Fruit fly (Drosophila melanogaster): ENCODE data around the gene CG5828.

The CG5828 gene

DNA sequence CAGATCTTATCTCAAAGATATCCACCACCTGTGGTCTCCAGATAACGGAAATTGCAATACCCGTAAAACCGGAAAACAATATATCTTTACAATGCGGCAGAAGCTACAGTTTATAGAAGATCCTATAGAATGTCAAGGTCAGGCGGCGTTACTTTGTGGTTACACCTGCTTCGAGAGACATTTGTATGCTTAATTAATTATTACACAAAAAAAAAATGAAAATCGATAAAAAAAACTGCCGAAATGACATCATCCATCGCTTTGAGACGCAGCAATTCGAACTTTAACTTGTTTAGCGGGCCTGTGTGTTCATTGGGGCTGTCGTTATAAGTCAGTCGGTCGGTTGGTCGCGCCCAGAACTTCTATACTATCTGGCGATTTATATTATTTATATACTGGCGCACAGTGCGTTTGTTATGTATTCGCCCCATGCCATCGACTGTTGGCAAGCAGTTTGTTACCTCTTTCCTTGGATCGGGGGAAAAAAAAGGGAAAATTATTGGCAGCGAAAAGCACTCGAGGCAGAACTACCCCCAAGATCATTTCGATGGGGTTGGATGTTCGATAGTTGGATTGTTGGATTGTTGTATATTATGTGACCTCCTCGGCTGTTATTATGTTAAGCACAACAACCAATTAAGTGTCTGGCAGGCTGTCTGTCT lies 17.6 kb downstream of the CG5828 start:
- TF ChIP-seq bab1 (GFP tag; optimal IDR thresholded peaks at IDR 0.05) (no peak), kay (GFP tag; ENCODE audit: borderline replicate concordance) (peak; percentile 56)

DNA sequence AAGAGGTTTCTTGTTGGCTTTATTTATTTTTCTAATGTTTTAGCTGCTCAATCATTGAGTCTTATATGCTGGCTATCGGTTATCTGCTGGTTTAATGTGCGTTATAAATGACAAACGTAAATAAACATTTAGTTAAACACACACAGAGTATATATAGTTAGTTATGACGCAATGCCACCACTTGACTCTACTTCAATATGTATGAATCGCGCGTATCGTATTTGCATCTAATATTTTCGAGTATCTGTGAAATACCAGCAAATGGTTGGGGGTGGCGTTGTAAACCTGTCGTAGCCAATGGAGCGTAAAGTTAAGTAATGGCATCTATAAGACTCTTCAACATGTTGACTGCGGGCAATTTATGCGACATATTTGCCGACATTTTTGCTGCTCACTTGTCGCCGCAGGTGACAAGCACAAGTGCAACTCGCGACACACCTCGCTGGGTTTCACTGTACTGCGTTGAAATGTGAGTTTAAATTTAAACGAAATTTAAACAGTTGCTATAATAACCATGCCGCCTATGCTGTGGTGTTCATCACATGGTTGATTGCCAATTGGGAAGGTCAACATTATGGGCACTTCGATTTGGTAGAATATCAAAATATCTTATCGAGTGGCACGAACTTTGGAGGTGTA lies 19.8 kb downstream of the CG5828 start:
- TF ChIP-seq CG11617 (GFP tag; optimal IDR thresholded peaks at IDR 0.05) (no peak), bab1 (GFP tag; optimal IDR thresholded peaks at IDR 0.05) (no peak), CG1620 (GFP tag; optimal IDR thresholded peaks at IDR 0.05) (no peak), CG7101 (tag; optimal IDR thresholded peaks at IDR 0.05) (no peak), toe (GFP tag; optimal IDR thresholded peaks at IDR 0.05) (no peak), CG7045 (GFP tag; optimal IDR thresholded peaks at IDR 0.05) (no peak), CG33017 (tag; optimal IDR thresholded peaks at IDR 0.05) (no peak), Crg-1 (GFP tag; optimal IDR thresholded peaks at IDR 0.05) (no peak), ovo (GFP tag; optimal IDR thresholded peaks at IDR 0.05) (no peak), CG5204 (GFP tag; optimal IDR thresholded peaks at IDR 0.05) (no peak), Mnt (GFP tag; optimal IDR thresholded peaks at IDR 0.05) (no peak), kay (GFP tag; ENCODE audit: borderline replicate concordance) (no peak), Hr96 (GFP tag; optimal IDR thresholded peaks at IDR 0.05) (no peak), pad (GFP tag; optimal IDR thresholded peaks at IDR 0.05) (no peak), cnc (optimal IDR thresholded peaks at IDR 0.05) (no peak), CG14711 (tag; optimal IDR thresholded peaks at IDR 0.05) (no peak)

DNA sequence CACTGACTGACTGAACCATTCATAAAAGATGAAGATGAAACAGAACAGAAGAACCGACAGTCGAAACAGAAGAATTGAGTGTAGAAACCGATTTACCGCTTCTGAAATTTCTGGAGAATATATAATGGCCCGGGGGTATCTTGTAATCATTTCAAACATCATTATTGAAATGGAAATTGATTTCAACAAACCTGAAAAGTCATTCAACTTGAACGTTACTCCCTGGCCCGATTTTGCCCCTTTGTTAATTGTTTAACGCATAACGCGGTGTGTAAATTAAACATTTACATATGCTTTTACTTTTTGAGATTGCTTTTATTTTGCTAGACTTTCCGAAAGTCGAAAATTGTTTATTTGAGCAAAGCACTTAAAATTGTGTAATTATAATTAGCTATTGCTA lies 21.1 kb downstream of the CG5828 start:
- TF ChIP-seq CG33017 (tag; optimal IDR thresholded peaks at IDR 0.05), result no peak
- no peak for TF ChIP-seq toe (GFP tag; optimal IDR thresholded peaks at IDR 0.05)
- no peak for TF ChIP-seq cic (GFP tag; optimal IDR thresholded peaks at IDR 0.05)
- no peak for TF ChIP-seq pad (GFP tag; optimal IDR thresholded peaks at IDR 0.05)
- no peak for TF ChIP-seq CG5204 (GFP tag; optimal IDR thresholded peaks at IDR 0.05)
- no peak for TF ChIP-seq CG1620 (GFP tag; optimal IDR thresholded peaks at IDR 0.05)
- TF ChIP-seq cnc (optimal IDR thresholded peaks at IDR 0.05), result no peak
- TF ChIP-seq CG14711 (tag; optimal IDR thresholded peaks at IDR 0.05), result no peak
- TF ChIP-seq Hr96 (GFP tag; optimal IDR thresholded peaks at IDR 0.05), result no peak
- no peak for TF ChIP-seq CG11617 (GFP tag; optimal IDR thresholded peaks at IDR 0.05)
- TF ChIP-seq Clk (GFP tag; optimal IDR thresholded peaks at IDR 0.05), result no peak
- no peak for TF ChIP-seq Crg-1 (GFP tag; optimal IDR thresholded peaks at IDR 0.05)
- TF ChIP-seq Mnt (GFP tag; optimal IDR thresholded peaks at IDR 0.05), result no peak
- no peak for TF ChIP-seq CG7101 (tag; optimal IDR thresholded peaks at IDR 0.05)
- TF ChIP-seq CG7045 (GFP tag; optimal IDR thresholded peaks at IDR 0.05), result no peak
- TF ChIP-seq kay (GFP tag; ENCODE audit: borderline replicate concordance), result no peak

DNA sequence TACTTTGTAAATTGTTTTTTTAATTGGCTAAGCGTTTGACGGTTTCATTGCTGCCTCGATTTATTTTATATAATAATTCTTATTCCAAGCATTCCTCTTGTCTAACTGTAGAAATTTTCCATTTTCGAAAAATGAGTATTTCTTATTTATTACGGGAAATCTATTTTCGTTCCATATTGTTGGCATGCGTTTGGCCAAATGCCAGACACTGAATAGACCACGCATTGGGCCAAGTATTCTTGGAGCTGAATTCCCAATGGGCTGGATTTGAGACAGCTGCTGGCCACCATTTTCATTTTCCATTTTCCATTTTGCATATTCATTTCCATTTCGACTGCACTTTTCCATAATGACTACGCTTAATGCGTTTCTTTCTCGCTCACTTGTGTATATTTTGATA lies 22.7 kb downstream of the CG5828 start:
- TF ChIP-seq Crg-1 (GFP tag; optimal IDR thresholded peaks at IDR 0.05) (no peak), CG1620 (GFP tag; optimal IDR thresholded peaks at IDR 0.05) (no peak), cic (GFP tag; optimal IDR thresholded peaks at IDR 0.05) (no peak), toe (GFP tag; optimal IDR thresholded peaks at IDR 0.05) (no peak), Hr96 (GFP tag; optimal IDR thresholded peaks at IDR 0.05) (no peak), CG12768 (GFP tag; optimal IDR thresholded peaks at IDR 0.05) (no peak), CG5204 (GFP tag; optimal IDR thresholded peaks at IDR 0.05) (no peak), CG11617 (GFP tag; optimal IDR thresholded peaks at IDR 0.05) (no peak)

DNA sequence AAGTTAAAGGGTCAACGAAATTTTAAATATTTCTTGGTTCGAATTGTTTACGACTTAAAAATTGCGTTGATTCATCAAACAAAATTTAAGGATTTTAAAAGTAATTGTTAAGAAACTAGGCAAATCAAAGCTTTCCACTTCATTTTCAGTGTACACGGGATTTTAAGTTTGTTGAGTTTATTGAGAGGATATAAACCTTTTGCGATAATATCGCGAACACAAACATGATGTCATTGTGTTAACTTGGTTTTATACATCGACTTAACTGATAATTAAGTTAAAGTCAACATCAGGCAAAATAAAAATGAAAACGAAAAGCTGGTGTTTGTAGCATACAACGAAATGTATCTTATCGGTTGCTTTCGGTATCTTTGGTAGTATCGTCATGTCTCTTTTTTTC lies 23.3 kb downstream of the CG5828 start:
- TF ChIP-seq CG1620 (GFP tag; optimal IDR thresholded peaks at IDR 0.05), result no peak
- TF ChIP-seq CG33017 (tag; optimal IDR thresholded peaks at IDR 0.05), result peak; percentile 17
- TF ChIP-seq ovo (GFP tag; optimal IDR thresholded peaks at IDR 0.05), result no peak
- no peak for TF ChIP-seq Hr96 (GFP tag; optimal IDR thresholded peaks at IDR 0.05)
- TF ChIP-seq CG14711 (tag; optimal IDR thresholded peaks at IDR 0.05), result no peak
- TF ChIP-seq toe (GFP tag; optimal IDR thresholded peaks at IDR 0.05), result no peak
- peak; percentile 38 for TF ChIP-seq CG7101 (tag; optimal IDR thresholded peaks at IDR 0.05)
- TF ChIP-seq cnc (optimal IDR thresholded peaks at IDR 0.05), result no peak
- TF ChIP-seq Clk (GFP tag; optimal IDR thresholded peaks at IDR 0.05), result no peak
- no peak for TF ChIP-seq CG12768 (GFP tag; optimal IDR thresholded peaks at IDR 0.05)
- TF ChIP-seq Crg-1 (GFP tag; optimal IDR thresholded peaks at IDR 0.05), result peak; percentile 28
- peak; percentile 45 for TF ChIP-seq cic (GFP tag; optimal IDR thresholded peaks at IDR 0.05)
- TF ChIP-seq pad (GFP tag; optimal IDR thresholded peaks at IDR 0.05), result no peak
- TF ChIP-seq tj (GFP tag; optimal IDR thresholded peaks at IDR 0.05), result no peak
- no peak for TF ChIP-seq kay (GFP tag; ENCODE audit: borderline replicate concordance)
- no peak for TF ChIP-seq CG5204 (GFP tag; optimal IDR thresholded peaks at IDR 0.05)
- TF ChIP-seq CG7045 (GFP tag; optimal IDR thresholded peaks at IDR 0.05), result peak; percentile 53
- peak; percentile 48 for TF ChIP-seq CG11617 (GFP tag; optimal IDR thresholded peaks at IDR 0.05)

DNA sequence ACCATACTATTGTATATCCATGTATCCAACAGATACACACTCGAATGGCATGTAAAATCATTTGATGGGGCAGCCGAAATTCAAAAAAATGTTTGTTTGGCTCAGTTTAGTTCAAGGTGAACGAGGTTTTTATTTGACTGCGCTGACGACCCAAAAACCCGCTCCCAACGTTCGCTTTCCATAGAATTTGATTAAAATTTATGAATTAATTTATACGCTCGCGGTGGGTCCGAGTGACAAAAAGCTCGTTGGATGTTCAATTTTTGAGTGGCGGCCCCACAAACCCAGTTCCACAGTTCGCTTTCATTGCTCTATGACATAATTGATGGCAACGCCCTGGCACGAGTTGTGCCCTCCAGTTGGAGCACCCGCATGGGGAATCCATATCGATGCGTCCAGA lies 25.9 kb downstream of the CG5828 start:
- no peak for TF ChIP-seq CG1620 (GFP tag; optimal IDR thresholded peaks at IDR 0.05)
- TF ChIP-seq Crg-1 (GFP tag; optimal IDR thresholded peaks at IDR 0.05), result no peak
- no peak for TF ChIP-seq kay (GFP tag; ENCODE audit: borderline replicate concordance)
- TF ChIP-seq CG7045 (GFP tag; optimal IDR thresholded peaks at IDR 0.05), result no peak
- TF ChIP-seq cic (GFP tag; optimal IDR thresholded peaks at IDR 0.05), result no peak
- TF ChIP-seq bab1 (GFP tag; optimal IDR thresholded peaks at IDR 0.05), result no peak
- TF ChIP-seq tj (GFP tag; optimal IDR thresholded peaks at IDR 0.05), result no peak
- no peak for TF ChIP-seq ovo (GFP tag; optimal IDR thresholded peaks at IDR 0.05)
- no peak for TF ChIP-seq toe (GFP tag; optimal IDR thresholded peaks at IDR 0.05)
- no peak for TF ChIP-seq cnc (optimal IDR thresholded peaks at IDR 0.05)
- no peak for TF ChIP-seq pad (GFP tag; optimal IDR thresholded peaks at IDR 0.05)
